Worm (Caenorhabditis elegans) whole organism, L1 larva: Measurements from ENCODE around the gene C17H12.37.
A peak's percentile ranks its signal among the peaks of the same experiment; 100 is the strongest.
"Not testable (repeated sequence)": the region's sequence is repeated elsewhere in the genome, so short reads cannot be mapped to it uniquely, and the experiment has no call there.

Experiments
- aha-1 ChIP-seq: fragments of 150-350 bp; optimal IDR thresholded peaks from 2 replicates; lab custom pipeline; 2014; ENCODE audit warnings: missing biosample characterization, missing genetic modification characterization
- blmp-1 ChIP-seq: fragments of 150-350 bp; optimal IDR thresholded peaks from 2 replicates; lab custom pipeline; 2014; ENCODE audit warnings: missing biosample characterization, missing genetic modification characterization
- ceh-63 ChIP-seq: fragments of 200-800 bp; sonication (Bioruptor generic); optimal IDR thresholded peaks from 2 replicates; lab custom pipeline; 2018; ENCODE audit warnings: mild to moderate bottlenecking, missing genetic modification characterization, missing compliant biosample characterization
- ceh-82 ChIP-seq, 3 experiments: fragments of 150-350 bp in 1 of 3; sonication (generic microtip) in 2 of 3; optimal IDR thresholded peaks; 2 replicates each; lab custom pipeline; 2014 to 2017; ENCODE audit warnings: missing biosample characterization in 3 of 3, missing genetic modification characterization in 3 of 3
- dsc-1 ChIP-seq: sonication (generic microtip); optimal IDR thresholded peaks from 2 replicates; lab custom pipeline; 2016; ENCODE audit warnings: mild to moderate bottlenecking, missing genetic modification characterization, missing compliant biosample characterization
- efl-1 ChIP-seq, 4 experiments: fragments of 150-350 bp; optimal IDR thresholded peaks in 3 of 4; peaks in 1 of 4; 1 replicate in 1 of 4; 2 replicates in 3 of 4; lab custom pipeline; 2014; ENCODE audit warnings: missing biosample characterization in 2 of 4, missing genetic modification characterization in 2 of 4, missing genetic modification reagents in 2 of 4
- egl-13 ChIP-seq: sonication (generic microtip); optimal IDR thresholded peaks from 2 replicates; lab custom pipeline; 2016; ENCODE audit warnings: missing genotype, missing genetic modification reagents, missing genetic modification characterization, missing compliant biosample characterization
- egl-27 ChIP-seq, 2 experiments: fragments of 150-350 bp in 1 of 2; sonication (generic microtip); optimal IDR thresholded peaks; 3 replicates each; lab custom pipeline; 2017 to 2018; ENCODE audit warnings: missing biosample characterization in 2 of 2, missing genetic modification characterization in 2 of 2, missing genetic modification reagents in 2 of 2
- elt-2 ChIP-seq: sonication (generic microtip); optimal IDR thresholded peaks from 2 replicates; lab custom pipeline; 2016; ENCODE audit warnings: missing genetic modification characterization, mild to moderate bottlenecking, inconsistent platforms, missing compliant biosample characterization, missing genetic modification reagents
- elt-3 ChIP-seq, 6 experiments: fragments of 150-350 bp in 1 of 6; sonication (generic microtip); optimal IDR thresholded peaks; 2 replicates each; lab custom pipeline; 2017 to 2018; ENCODE audit warnings: missing biosample characterization in 6 of 6, missing genetic modification characterization in 6 of 6, inconsistent platforms in 1 of 6
- fos-1 ChIP-seq: fragments of 150-350 bp; optimal IDR thresholded peaks from 2 replicates; lab custom pipeline; 2014; ENCODE audit warnings: missing biosample characterization, missing genetic modification characterization
- hlh-4 ChIP-seq: sonication (generic microtip); optimal IDR thresholded peaks from 2 replicates; lab custom pipeline; 2016; ENCODE audit warnings: mild to moderate bottlenecking, missing genetic modification characterization, missing compliant biosample characterization
- hpl-2 ChIP-seq: fragments of 150-350 bp; optimal IDR thresholded peaks from 2 replicates; lab custom pipeline; 2014; ENCODE audit warnings: missing biosample characterization, missing genetic modification reagents, missing genetic modification characterization
- lin-14 ChIP-seq: fragments of 200-800 bp; sonication (Bioruptor generic); optimal IDR thresholded peaks from 2 replicates; lab custom pipeline; 2018; ENCODE audit warnings: mild to moderate bottlenecking, missing genetic modification characterization, moderate library complexity, missing compliant biosample characterization
- lin-15B ChIP-seq: fragments of 150-350 bp; sonication (generic microtip); optimal IDR thresholded peaks from 3 replicates; lab custom pipeline; 2014; ENCODE audit warnings: missing biosample characterization, missing genetic modification characterization
- lir-3 ChIP-seq: sonication (generic microtip); optimal IDR thresholded peaks from 2 replicates; lab custom pipeline; 2016; ENCODE audit warnings: mild to moderate bottlenecking, missing genetic modification characterization, moderate library complexity, missing compliant biosample characterization; ENCODE audit not compliant: poor library complexity
- mab-9 ChIP-seq: fragments of 200-800 bp; sonication (Bioruptor generic); IDR thresholded peaks from 2 replicates; pipeline ENCODE4 v1.3.6; 2022; ENCODE audit warnings: missing genetic modification reagents, missing genetic modification characterization, missing compliant biosample characterization
- mef-2 ChIP-seq: fragments of 150-350 bp; optimal IDR thresholded peaks from 2 replicates; lab custom pipeline; 2014; ENCODE audit warnings: missing biosample characterization, missing genetic modification characterization
- nhr-12 ChIP-seq: sonication (generic microtip); optimal IDR thresholded peaks from 2 replicates; lab custom pipeline; 2017; ENCODE audit warnings: missing biosample characterization, missing genetic modification characterization
- nhr-20 ChIP-seq: sonication (generic microtip); optimal IDR thresholded peaks from 2 replicates; lab custom pipeline; 2016; ENCODE audit warnings: mild to moderate bottlenecking, missing genetic modification characterization, missing compliant biosample characterization
- nhr-71 ChIP-seq: sonication (generic microtip); optimal IDR thresholded peaks from 2 replicates; lab custom pipeline; 2016; ENCODE audit warnings: mild to moderate bottlenecking, missing genetic modification characterization, moderate library complexity, missing compliant biosample characterization
- nhr-77 ChIP-seq: fragments of 150-350 bp; optimal IDR thresholded peaks from 2 replicates; lab custom pipeline; 2014; ENCODE audit warnings: missing biosample characterization, missing genetic modification characterization
- nhr-84 ChIP-seq: sonication (generic microtip); optimal IDR thresholded peaks from 2 replicates; lab custom pipeline; 2017; ENCODE audit warnings: missing biosample characterization, missing genetic modification characterization
- nhr-85 ChIP-seq: sonication (generic microtip); peaks from one replicate; lab custom pipeline; 2016; ENCODE audit warnings: missing genetic modification characterization, inconsistent platforms, missing compliant biosample characterization
- nhr-90 ChIP-seq: sonication (generic microtip); optimal IDR thresholded peaks from 2 replicates; lab custom pipeline; 2016; ENCODE audit warnings: mild to moderate bottlenecking, missing genetic modification characterization, missing compliant biosample characterization; ENCODE audit not compliant: poor library complexity
- snpc-4 ChIP-seq: fragments of 150-350 bp; optimal IDR thresholded peaks from 2 replicates; lab custom pipeline; 2014; ENCODE audit warnings: missing biosample characterization, missing genetic modification characterization
- snu-23 ChIP-seq: sonication (generic microtip); optimal IDR thresholded peaks from 2 replicates; lab custom pipeline; 2016; ENCODE audit warnings: missing genetic modification characterization, missing compliant biosample characterization
- sox-4 ChIP-seq: sonication (generic microtip); optimal IDR thresholded peaks from 2 replicates; lab custom pipeline; 2016; ENCODE audit warnings: missing genetic modification characterization, missing compliant biosample characterization
- sup-37 ChIP-seq: fragments of 200-800 bp; sonication (Bioruptor generic); optimal IDR thresholded peaks from 2 replicates; lab custom pipeline; 2018; ENCODE audit warnings: mild to moderate bottlenecking, missing genetic modification characterization, missing compliant biosample characterization
- tlp-1 ChIP-seq: fragments of 150-350 bp; optimal IDR thresholded peaks from 2 replicates; lab custom pipeline; 2014; ENCODE audit warnings: missing biosample characterization, missing genetic modification characterization
- vab-15 ChIP-seq: sonication (generic microtip); optimal IDR thresholded peaks from 2 replicates; lab custom pipeline; 2017; ENCODE audit warnings: missing genotype, mild to moderate bottlenecking, missing genetic modification characterization, missing compliant biosample characterization
- zip-4 ChIP-seq: fragments of 200-800 bp; sonication (Bioruptor generic); optimal IDR thresholded peaks from 2 replicates; lab custom pipeline; 2018; ENCODE audit warnings: mild to moderate bottlenecking, missing genetic modification characterization, moderate library complexity, missing compliant biosample characterization

C17H12.37 gene

ce11 chrIV:6821709-6822108 lies 16.8 kb downstream of the C17H12.37 start:
- no peak for TF ChIP-seq sox-4 (tag; lab: Kevin White, UChicago)
- peak; percentile 40 for TF ChIP-seq nhr-85 (tag; lab: Kevin White, UChicago)

ce11 chrIV:6822406-6822805 lies 17.5 kb downstream of the C17H12.37 start, which contains the start of gene C17H12.6:
C17H12.6 (minus strand) TSS chrIV:6822506.
- TF ChIP-seq nhr-71 (tag; lab: Kevin White, UChicago) (no peak), efl-1 (optimal IDR thresholded peaks at IDR 0.05; lab: Kevin White, UChicago) (no peak), efl-1 (GFP tag; optimal IDR thresholded peaks at IDR 0.05 in 1 of 2; lab: Kevin White, UChicago) (peak in 1 of 2 experiments; percentile 34), snpc-4 (tag; lab: Kevin White, UChicago) (no peak)

ce11 chrIV:6824622-6825021 lies 19.7 kb downstream of the C17H12.37 start, which contains the start of gene H20E11.3:
H20E11.3 (plus strand) TSS chrIV:6824816.
- TF ChIP-seq mef-2 (tag; lab: Kevin White, UChicago) (no peak), snpc-4 (tag; lab: Kevin White, UChicago) (no peak), vab-15 (tag; lab: Kevin White, UChicago) (no peak), lin-15B (tag; lab: Kevin White, UChicago) (no peak), nhr-71 (tag; lab: Kevin White, UChicago) (no peak), aha-1 (tag; lab: Kevin White, UChicago) (no peak), hpl-2 (GFP tag; lab: Kevin White, UChicago) (no peak)

ce11 chrIV:6827477-6827876 lies 22.6 kb downstream of the C17H12.37 start, which contains the start of gene H20E11.2:
H20E11.2 (plus strand) TSS chrIV:6827777.
- not testable (repeated sequence) for TF ChIP-seq elt-2, fos-1, nhr-84 (tag; lab: Kevin White, UChicago)

- TF ChIP-seq nhr-77 (no peak), nhr-20 (tag; lab: Kevin White, UChicago) (no peak), elt-2 (tag; lab: Kevin White, UChicago) (peak; percentile 52)
Observed at ce11 chrIV:6829902-6830301, 25.0 kb downstream of the C17H12.37 start, which contains the start of gene H20E11.1. H20E11.1 (plus strand) TSS chrIV:6830145.

- TF ChIP-seq efl-1 (optimal IDR thresholded peaks at IDR 0.05; lab: Kevin White, UChicago), result no peak
- no peak for TF ChIP-seq efl-1 (GFP tag; optimal IDR thresholded peaks at IDR 0.05 in 1 of 2; lab: Kevin White, UChicago)
- no peak for TF ChIP-seq nhr-12
- no peak for TF ChIP-seq ceh-82 (tag; optimal IDR thresholded peaks at IDR 0.05; lab: Kevin White, UChicago)
- TF ChIP-seq blmp-1, result no peak
- TF ChIP-seq sup-37, result no peak
- no peak for TF ChIP-seq mab-9
- TF ChIP-seq lir-3 (tag; lab: Kevin White, UChicago), result no peak
- TF ChIP-seq snu-23 (GFP tag; lab: Kevin White, UChicago), result no peak
- TF ChIP-seq lin-14 (GFP tag; lab: Kevin White, UChicago), result no peak
- no peak for TF ChIP-seq egl-27 (tag; optimal IDR thresholded peaks at IDR 0.05; lab: Kevin White, UChicago)
Observed at ce11 chrIV:6832194-6832593, 27.3 kb downstream of the C17H12.37 start.

- no peak for TF ChIP-seq tlp-1 (tag; lab: Kevin White, UChicago)
- TF ChIP-seq fos-1 (tag; lab: Kevin White, UChicago), result no peak
- TF ChIP-seq lir-3 (tag; lab: Kevin White, UChicago), result no peak
- TF ChIP-seq egl-13 (tag; lab: Kevin White, UChicago), result no peak
- TF ChIP-seq elt-3 (tag; optimal IDR thresholded peaks at IDR 0.05; lab: Kevin White, UChicago), result peak in 1 of 6 experiments; percentile 14
- TF ChIP-seq ceh-63 (GFP tag; lab: Kevin White, UChicago), result no peak
- peak; percentile 47 for TF ChIP-seq blmp-1
- TF ChIP-seq nhr-71 (tag; lab: Kevin White, UChicago), result no peak
- TF ChIP-seq ceh-82 (tag; optimal IDR thresholded peaks at IDR 0.05; lab: Kevin White, UChicago), result no peak
- TF ChIP-seq mab-9, result 0 out of 2 replicates have a peak, but pooled peaks have one; percentile 8
- no peak for TF ChIP-seq hlh-4
- no peak for TF ChIP-seq zip-4 (GFP tag; lab: Kevin White, UChicago)
- no peak for TF ChIP-seq nhr-90 (tag; lab: Kevin White, UChicago)
- TF ChIP-seq dsc-1, result no peak
Observed at ce11 chrIV:6833617-6834016, 28.7 kb downstream of the C17H12.37 start.
